Fruit fly (Drosophila melanogaster) whole organism, embryonic: ENCODE results near the gene Lasp.

Experiments used
- Blimp-1 ChIP-seq: fragments of 200-800 bp; sonication (Bioruptor generic); optimal IDR thresholded peaks from 3 replicates; lab custom pipeline; 2018; ENCODE audit warnings: missing biosample characterization, missing genetic modification characterization, mild to moderate bottlenecking, moderate library complexity, missing genetic modification reagents
- CG10565 ChIP-seq: fragments of 200-800 bp; sonication (Bioruptor generic); optimal IDR thresholded peaks from 3 replicates; lab custom pipeline; 2016; ENCODE audit warnings: missing biosample characterization, mild to moderate bottlenecking, missing genetic modification characterization
- CG11504 ChIP-seq: fragments of 200-800 bp; sonication (Bioruptor generic); optimal IDR thresholded peaks from 3 replicates; lab custom pipeline; 2019; ENCODE audit warnings: missing biosample characterization, mild to moderate bottlenecking, missing genetic modification characterization, moderate library complexity
- CG12942 ChIP-seq: fragments of 200-800 bp; sonication (Bioruptor generic); optimal IDR thresholded peaks from 3 replicates; lab custom pipeline; 2016; ENCODE audit warnings: missing biosample characterization, missing genetic modification characterization
- CG14441 ChIP-seq: fragments of 200-800 bp; sonication (Bioruptor generic); IDR thresholded peaks from 2 replicates; pipeline ENCODE4 v1.3.6; 2022; ENCODE audit warnings: missing biosample characterization, missing genetic modification characterization
- CG14710 ChIP-seq: fragments of 200-800 bp; sonication (Bioruptor generic); optimal IDR thresholded peaks from 3 replicates; lab custom pipeline; 2019; ENCODE audit warnings: missing biosample characterization, mild to moderate bottlenecking, missing genetic modification characterization, moderate library complexity
- CG1603 ChIP-seq: fragments of 200-800 bp; sonication (Bioruptor generic); optimal IDR thresholded peaks from 2 replicates; lab custom pipeline; 2019; ENCODE audit warnings: missing biosample characterization, mild to moderate bottlenecking, missing genetic modification characterization, moderate library complexity
- CG17802 ChIP-seq: fragments of 200-800 bp; sonication (Bioruptor generic); optimal IDR thresholded peaks from 2 replicates; lab custom pipeline; 2018; ENCODE audit warnings: missing biosample characterization, mild to moderate bottlenecking, missing genetic modification characterization, moderate library complexity
- CG18262 ChIP-seq: fragments of 200-800 bp; optimal IDR thresholded peaks from 3 replicates; lab custom pipeline; 2019; ENCODE audit warnings: missing biosample characterization, mild to moderate bottlenecking, missing genetic modification characterization, moderate library complexity
- CG2712 ChIP-seq: fragments of 200-800 bp; optimal IDR thresholded peaks from 3 replicates; lab custom pipeline; 2019; ENCODE audit warnings: missing biosample characterization, mild to moderate bottlenecking, missing genetic modification characterization, moderate library complexity
- CG31441 ChIP-seq: fragments of 200-800 bp; sonication (Bioruptor generic); IDR thresholded peaks from 2 replicates; pipeline ENCODE4 v1.3.6; 2022; ENCODE audit warnings: missing biosample characterization, missing genetic modification characterization
- CG34224 ChIP-seq: fragments of 200-800 bp; sonication (Bioruptor generic); IDR thresholded peaks from 3 replicates; pipeline ENCODE4 v1.3.6; 2022; ENCODE audit warnings: missing biosample characterization, missing genetic modification characterization; ENCODE audit not compliant: partially characterized antibody
- CG34376 ChIP-seq: fragments of 200-800 bp; sonication (Bioruptor generic); optimal IDR thresholded peaks from 2 replicates; lab custom pipeline; 2018; ENCODE audit warnings: missing biosample characterization, mild to moderate bottlenecking, missing genetic modification characterization
- CG7271 ChIP-seq: fragments of 200-800 bp; sonication (Bioruptor generic); optimal IDR thresholded peaks from 2 replicates; lab custom pipeline; 2018; ENCODE audit warnings: missing biosample characterization, mild to moderate bottlenecking, missing genetic modification characterization, moderate library complexity
- CG7556 ChIP-seq: fragments of 200-800 bp; sonication (Bioruptor generic); optimal IDR thresholded peaks from 2 replicates; lab custom pipeline; 2017; ENCODE audit warnings: missing biosample characterization, mild to moderate bottlenecking, missing genetic modification characterization
- CG8290 ChIP-seq, 3 experiments: fragments of 200-800 bp; sonication (Bioruptor generic); optimal IDR thresholded peaks; 2 replicates each; lab custom pipeline; 2016 to 2019; ENCODE audit warnings: missing biosample characterization in 3 of 3, missing genetic modification characterization in 3 of 3, mild to moderate bottlenecking in 2 of 3, moderate library complexity in 1 of 3
- CG8924 ChIP-seq: fragments of 200-800 bp; optimal IDR thresholded peaks from 3 replicates; lab custom pipeline; 2019; ENCODE audit warnings: missing biosample characterization, mild to moderate bottlenecking, missing genetic modification characterization, moderate library complexity
- CG9797 ChIP-seq: fragments of 200-800 bp; sonication (Bioruptor generic); optimal IDR thresholded peaks from 3 replicates; lab custom pipeline; 2018; ENCODE audit warnings: missing biosample characterization, mild to moderate bottlenecking, missing genetic modification characterization
- CTCF ChIP-seq: fragments of 200-800 bp; sonication (Bioruptor generic); optimal IDR thresholded peaks from 2 replicates; lab custom pipeline; 2017; ENCODE audit warnings: missing biosample characterization, mild to moderate bottlenecking, missing genetic modification characterization, moderate library complexity
- CoRest ChIP-seq: fragments of 200-800 bp; sonication (Bioruptor generic); optimal IDR thresholded peaks from 3 replicates; lab custom pipeline; 2018; ENCODE audit warnings: missing biosample characterization, mild to moderate bottlenecking, missing genetic modification characterization, moderate library complexity
- D ChIP-seq, 2 experiments: fragments of 200-800 bp in 1 of 2; fragments of >200 bp in 1 of 2; sonication (Bioruptor generic) in 1 of 2; optimal IDR thresholded peaks; 2 replicates in 1 of 2; 3 replicates in 1 of 2; lab custom pipeline; 2017; ENCODE audit warnings: mild to moderate bottlenecking in 1 of 2, missing biosample characterization in 1 of 2, missing genetic modification characterization in 1 of 2, missing genetic modification reagents in 1 of 2
- E2f2 ChIP-seq: fragments of 200-800 bp; sonication (Bioruptor generic); IDR thresholded peaks from 2 replicates; pipeline ENCODE4 v1.3.6; 2022; ENCODE audit warnings: missing biosample characterization, missing genetic modification characterization
- HLH3B ChIP-seq: fragments of 200-800 bp; sonication (Bioruptor generic); IDR thresholded peaks from 2 replicates; pipeline ENCODE4 v1.3.6; 2022; ENCODE audit warnings: missing biosample characterization, missing genetic modification characterization
- Sox100B ChIP-seq: fragments of 200-800 bp; sonication (Bioruptor generic); optimal IDR thresholded peaks from 3 replicates; lab custom pipeline; 2018; ENCODE audit warnings: missing biosample characterization, mild to moderate bottlenecking, missing genetic modification characterization
- Ssrp ChIP-seq: fragments of 200-800 bp; sonication (Bioruptor generic); optimal IDR thresholded peaks from 2 replicates; lab custom pipeline; 2018; ENCODE audit warnings: missing biosample characterization, mild to moderate bottlenecking, missing genetic modification characterization, moderate library complexity
- Trl ChIP-seq, 3 experiments: fragments of >200 bp in 2 of 3; fragments of 200-800 bp in 1 of 3; sonication (Bioruptor generic) in 1 of 3; optimal IDR thresholded peaks; 2 replicates in 1 of 3; 3 replicates in 2 of 3; lab custom pipeline; 2016 to 2017; ENCODE audit warnings: missing biosample characterization in 1 of 3, missing genetic modification characterization in 1 of 3
- ap ChIP-seq: fragments of 200-800 bp; sonication (Bioruptor generic); IDR thresholded peaks from 2 replicates; pipeline ENCODE4 v1.3.6; 2022; ENCODE audit warnings: missing biosample characterization, missing genetic modification characterization
- az2 ChIP-seq: fragments of 200-800 bp; sonication (Bioruptor generic); optimal IDR thresholded peaks from 3 replicates; lab custom pipeline; 2016; ENCODE audit warnings: missing biosample characterization, missing genetic modification characterization
- crc ChIP-seq: fragments of 200-800 bp; sonication (Bioruptor generic); optimal IDR thresholded peaks from 2 replicates; lab custom pipeline; 2016; ENCODE audit warnings: missing biosample characterization, missing genetic modification characterization
- disco-r ChIP-seq: fragments of 200-800 bp; sonication (Bioruptor generic); optimal IDR thresholded peaks from 2 replicates; lab custom pipeline; 2016; ENCODE audit warnings: missing biosample characterization, missing genetic modification characterization
- dmrt11E ChIP-seq: fragments of 200-800 bp; sonication (Bioruptor generic); optimal IDR thresholded peaks from 3 replicates; lab custom pipeline; 2018; ENCODE audit warnings: missing biosample characterization, mild to moderate bottlenecking, missing genetic modification characterization, moderate library complexity
- dmrt99B ChIP-seq: fragments of 200-800 bp; sonication (Bioruptor generic); optimal IDR thresholded peaks from 2 replicates; lab custom pipeline; 2018; ENCODE audit warnings: missing biosample characterization, mild to moderate bottlenecking, missing genetic modification characterization, moderate library complexity
- fd96Cb ChIP-seq: fragments of 200-800 bp; sonication (Bioruptor generic); optimal IDR thresholded peaks from 2 replicates; lab custom pipeline; 2018; ENCODE audit warnings: missing biosample characterization, mild to moderate bottlenecking, missing genetic modification characterization, moderate library complexity
- gem ChIP-seq: fragments of 200-800 bp; sonication (Bioruptor generic); optimal IDR thresholded peaks from 2 replicates; lab custom pipeline; 2019; ENCODE audit warnings: missing biosample characterization, mild to moderate bottlenecking, missing genetic modification characterization, moderate library complexity
- hkb ChIP-seq, 2 experiments: fragments of 200-800 bp in 1 of 2; fragments of >200 bp in 1 of 2; sonication (Bioruptor generic) in 1 of 2; IDR thresholded peaks in 1 of 2; optimal IDR thresholded peaks in 1 of 2; 2 replicates each; pipeline versions ENCODE4 v1.3.6 to Lab custom; 2017 to 2022; ENCODE audit warnings: missing biosample characterization in 1 of 2, missing genetic modification characterization in 1 of 2
- kay ChIP-seq: fragments of 200-800 bp; sonication (Bioruptor generic); optimal IDR thresholded peaks from 2 replicates; lab custom pipeline; 2016; ENCODE audit warnings: missing biosample characterization, missing genetic modification characterization
- kni ChIP-seq: fragments of 200-800 bp; sonication (Bioruptor generic); optimal IDR thresholded peaks from 3 replicates; lab custom pipeline; 2017; ENCODE audit warnings: mild to moderate bottlenecking, missing biosample characterization, missing genetic modification reagents, missing genetic modification characterization
- lbe ChIP-seq: fragments of 200-800 bp; sonication (Bioruptor generic); optimal IDR thresholded peaks from 2 replicates; lab custom pipeline; 2016; ENCODE audit warnings: missing biosample characterization, mild to moderate bottlenecking, missing genetic modification characterization
- lola ChIP-seq, 3 experiments: fragments of >200 bp in 2 of 3; fragments of 200-800 bp in 1 of 3; sonication (Bioruptor generic) in 1 of 3; optimal IDR thresholded peaks; 2 replicates each; lab custom pipeline; 2017 to 2019; ENCODE audit warnings: missing biosample characterization in 3 of 3, missing genetic modification characterization in 3 of 3, mild to moderate bottlenecking in 1 of 3, moderate library complexity in 1 of 3
- phol ChIP-seq: fragments of 200-800 bp; sonication (Bioruptor generic); optimal IDR thresholded peaks from 3 replicates; lab custom pipeline; 2018; ENCODE audit warnings: missing biosample characterization, mild to moderate bottlenecking, missing genetic modification characterization, moderate library complexity
- pita ChIP-seq: fragments of 200-800 bp; sonication (Bioruptor generic); optimal IDR thresholded peaks from 2 replicates; lab custom pipeline; 2017; ENCODE audit warnings: missing biosample characterization, mild to moderate bottlenecking, missing genetic modification characterization
- pros ChIP-seq: fragments of 200-800 bp; sonication (Bioruptor generic); optimal IDR thresholded peaks from 3 replicates; lab custom pipeline; 2019; ENCODE audit warnings: missing biosample characterization, mild to moderate bottlenecking, missing genetic modification characterization, moderate library complexity
- seq ChIP-seq: fragments of 200-800 bp; sonication (Bioruptor generic); IDR thresholded peaks from 2 replicates; pipeline ENCODE4 v1.3.6; 2022; ENCODE audit warnings: missing biosample characterization, missing genetic modification characterization
- tio ChIP-seq: fragments of 200-800 bp; sonication (Bioruptor generic); optimal IDR thresholded peaks from 2 replicates; lab custom pipeline; 2017; ENCODE audit warnings: missing biosample characterization, missing genetic modification characterization, inconsistent platforms
- trem ChIP-seq: fragments of 200-800 bp; optimal IDR thresholded peaks from 3 replicates; lab custom pipeline; 2019; ENCODE audit warnings: missing biosample characterization, mild to moderate bottlenecking, missing genetic modification characterization, moderate library complexity
- vfl ChIP-seq: fragments of 200-800 bp; sonication (Bioruptor generic); optimal IDR thresholded peaks from 2 replicates; lab custom pipeline; 2016; ENCODE audit warnings: missing biosample characterization, missing genetic modification characterization
- zfh2 ChIP-seq: fragments of 200-800 bp; sonication (Bioruptor generic); optimal IDR thresholded peaks from 2 replicates; lab custom pipeline; 2016; ENCODE audit warnings: missing biosample characterization, missing genetic modification characterization

Lasp gene

DNA sequence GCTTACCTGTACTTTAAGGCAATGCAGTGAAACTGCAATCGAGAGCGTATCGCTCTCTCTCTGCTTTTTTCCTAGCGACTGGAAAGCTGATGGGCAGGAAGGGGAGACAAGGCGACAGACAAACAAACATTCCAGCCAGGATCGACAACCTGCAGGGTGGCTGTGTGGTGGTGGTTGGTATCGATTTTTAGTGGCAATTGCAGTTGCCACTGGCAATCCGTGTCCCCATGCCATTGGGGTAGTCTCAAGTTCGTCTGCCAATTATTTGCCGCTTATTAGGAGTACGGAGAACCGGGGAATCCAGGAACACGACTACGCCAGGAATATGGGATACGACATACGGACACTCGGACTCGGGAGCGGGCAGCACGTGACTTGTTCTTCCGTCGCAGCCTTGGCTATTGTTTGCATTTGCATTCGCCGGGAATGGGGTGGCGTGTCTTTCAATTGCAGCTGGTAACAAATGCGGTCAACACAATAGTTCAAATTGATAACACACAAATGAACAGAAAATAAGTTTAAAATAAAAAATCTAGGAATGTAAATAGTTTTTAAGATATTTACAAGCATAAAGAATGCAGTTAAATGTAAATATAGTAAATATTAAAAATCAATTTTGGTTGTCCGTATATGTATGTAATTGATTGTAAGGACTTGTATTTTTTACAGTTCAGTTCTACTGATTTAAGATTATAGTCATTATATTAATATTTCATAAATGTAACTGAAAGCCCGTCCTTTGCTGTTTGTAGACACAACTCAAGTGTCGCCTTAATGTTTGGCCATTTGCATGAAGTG, 35.3 kb upstream of the Lasp start (continued):
- TF ChIP-seq CG17802 (no peak), kay (no peak), ap (GFP tag; lab: Robert Waterston, UW) (no peak), Trl (optimal IDR thresholded peaks at IDR 0.05; lab: Kevin White, UChicago) (no peak), Trl (GFP tag; optimal IDR thresholded peaks at IDR 0.05; lab: Kevin White, UChicago) (no peak), dmrt11E (tag; lab: Kevin White, UChicago) (peak; percentile 24), CG8290 (GFP tag; optimal IDR thresholded peaks at IDR 0.05; lab: Kevin White, UChicago) (no peak), CG8290 (tag; optimal IDR thresholded peaks at IDR 0.05; lab: Kevin White, UChicago) (no peak), pros (peak; percentile 59), CoRest (tag; lab: Kevin White, UChicago) (no peak), CG14441 (GFP tag; lab: Robert Waterston, UW) (no peak), CG34376 (no peak), CG11504 (tag; lab: Kevin White, UChicago) (peak; percentile 57), CG31441 (0 out of 2 replicates have a peak, but pooled peaks have one; percentile 17), lola (GFP tag; optimal IDR thresholded peaks at IDR 0.05; lab: Kevin White, UChicago) (peak in 1 of 3 experiments; percentile 9), D (optimal IDR thresholded peaks at IDR 0.05; lab: Kevin White, UChicago) (no peak), D (GFP tag; optimal IDR thresholded peaks at IDR 0.05; lab: Kevin White, UChicago) (peak; percentile 29), CG12942 (GFP tag; lab: Kevin White, UChicago) (no peak), vfl (no peak), az2 (GFP tag; lab: Kevin White, UChicago) (no peak), dmrt99B (tag; lab: Kevin White, UChicago) (peak; percentile 49), CG1603 (tag; lab: Kevin White, UChicago) (no peak), HLH3B (GFP tag; lab: Robert Waterston, UW) (no peak), Sox100B (GFP tag; lab: Kevin White, UChicago) (peak; percentile 30), CG34224 (GFP tag; lab: Robert Waterston, UW) (no peak), CG14710 (peak; percentile 9), seq (GFP tag; lab: Robert Waterston, UW) (peak; percentile 32; the same call in 1 of the 2 replicates), kni (GFP tag; lab: Kevin White, UChicago) (no peak), CG18262 (tag; lab: Kevin White, UChicago) (peak; percentile 49), tio (GFP tag; lab: Kevin White, UChicago) (no peak), phol (tag; lab: Kevin White, UChicago) (peak; percentile 68), pita (no peak), disco-r (GFP tag; lab: Kevin White, UChicago) (no peak), CTCF (GFP tag; lab: Kevin White, UChicago) (no peak), Blimp-1 (GFP tag; lab: Kevin White, UChicago) (peak; percentile 64), CG2712 (peak; percentile 37), CG10565 (GFP tag; lab: Kevin White, UChicago) (no peak), CG9797 (GFP tag; lab: Kevin White, UChicago) (no peak), CG7271 (tag; lab: Kevin White, UChicago) (no peak), gem (tag; lab: Kevin White, UChicago) (peak; percentile 29), lbe (GFP tag; lab: Kevin White, UChicago) (no peak), hkb (optimal IDR thresholded peaks at IDR 0.05; lab: Kevin White, UChicago) (no peak), hkb (GFP tag; IDR thresholded peaks at IDR 0.05; lab: Robert Waterston, UW) (no peak), CG7556 (GFP tag; lab: Kevin White, UChicago) (peak; percentile 2), trem (tag; lab: Kevin White, UChicago) (peak; percentile 47), zfh2 (no peak), CG8924 (peak; percentile 37), crc (GFP tag; lab: Kevin White, UChicago) (no peak), E2f2 (GFP tag; lab: Robert Waterston, UW) (no peak), fd96Cb (tag; lab: Kevin White, UChicago) (peak; percentile 33), Ssrp (tag; lab: Kevin White, UChicago) (peak; percentile 10)
